Fruit fly (Drosophila melanogaster) whole organism, prepupa: ENCODE results near the gene hiw.

Experiments used
- Blimp-1 ChIP-seq: fragments of 200-800 bp; sonication (Bioruptor generic); optimal IDR thresholded peaks from 3 replicates; lab custom pipeline; 2017; ENCODE audit warnings: missing biosample characterization, missing genetic modification characterization, mild to moderate bottlenecking, moderate library complexity, missing genetic modification reagents
- CG10631 ChIP-seq: fragments of 200-800 bp; sonication (Bioruptor generic); optimal IDR thresholded peaks from 2 replicates; lab custom pipeline; 2016; ENCODE audit warnings: missing biosample characterization, missing genetic modification characterization
- CG10669 ChIP-seq: fragments of 200-800 bp; sonication (Bioruptor generic); optimal IDR thresholded peaks from 3 replicates; lab custom pipeline; 2018; ENCODE audit warnings: missing biosample characterization, mild to moderate bottlenecking, missing genetic modification characterization, moderate library complexity
- CG11762 ChIP-seq: fragments of 200-800 bp; sonication (Bioruptor generic); optimal IDR thresholded peaks from 3 replicates; lab custom pipeline; 2016; ENCODE audit warnings: missing biosample characterization, missing genetic modification characterization; ENCODE audit not compliant: insufficient read depth
- CG11902 ChIP-seq: fragments of 200-800 bp; sonication (Bioruptor generic); optimal IDR thresholded peaks from 3 replicates; lab custom pipeline; 2016; ENCODE audit warnings: missing biosample characterization, missing genetic modification characterization
- CG1621 ChIP-seq: fragments of 200-800 bp; sonication (Bioruptor generic); optimal IDR thresholded peaks from 3 replicates; lab custom pipeline; 2018; ENCODE audit warnings: missing biosample characterization, mild to moderate bottlenecking, missing genetic modification characterization
- CG16779 ChIP-seq: fragments of 200-800 bp; sonication (Bioruptor generic); optimal IDR thresholded peaks from 3 replicates; lab custom pipeline; 2017; ENCODE audit warnings: missing biosample characterization, mild to moderate bottlenecking, missing genetic modification characterization
- CG3032 ChIP-seq: fragments of 200-800 bp; optimal IDR thresholded peaks from 2 replicates; lab custom pipeline; 2019; ENCODE audit warnings: missing biosample characterization, mild to moderate bottlenecking, missing genetic modification characterization, moderate library complexity
- CG31627 ChIP-seq: fragments of 200-800 bp; sonication (Bioruptor generic); optimal IDR thresholded peaks from 3 replicates; lab custom pipeline; 2016; ENCODE audit warnings: missing biosample characterization, missing genetic modification characterization
- CG32006 ChIP-seq: fragments of 200-800 bp; sonication (Bioruptor generic); optimal IDR thresholded peaks from 3 replicates; lab custom pipeline; 2017; ENCODE audit warnings: missing biosample characterization, mild to moderate bottlenecking, missing genetic modification characterization
- CG3919 ChIP-seq: fragments of 200-800 bp; sonication (Bioruptor generic); optimal IDR thresholded peaks from 3 replicates; lab custom pipeline; 2016; ENCODE audit warnings: missing biosample characterization, missing genetic modification characterization
- CG4318 ChIP-seq: fragments of 200-800 bp; sonication (Bioruptor generic); optimal IDR thresholded peaks from 3 replicates; lab custom pipeline; 2017; ENCODE audit warnings: missing biosample characterization, mild to moderate bottlenecking, missing genetic modification characterization
- CG6163 ChIP-seq: fragments of 200-800 bp; sonication (Bioruptor generic); IDR thresholded peaks from 3 replicates; pipeline ENCODE4 v1.3.6; 2022; ENCODE audit warnings: missing biosample characterization, missing genetic modification characterization
- CG6276 ChIP-seq: fragments of 200-800 bp; sonication (Bioruptor generic); optimal IDR thresholded peaks from 2 replicates; lab custom pipeline; 2017; ENCODE audit warnings: missing biosample characterization, mild to moderate bottlenecking, missing genetic modification characterization
- CG6792 ChIP-seq: fragments of 200-800 bp; sonication (Bioruptor generic); optimal IDR thresholded peaks from 3 replicates; lab custom pipeline; 2016; ENCODE audit warnings: missing biosample characterization, missing genetic modification characterization
- CG6808 ChIP-seq: fragments of 200-800 bp; sonication (Bioruptor generic); optimal IDR thresholded peaks from 3 replicates; lab custom pipeline; 2017; ENCODE audit warnings: missing biosample characterization, missing genetic modification characterization, mild to moderate bottlenecking, moderate library complexity, missing genetic modification reagents
- CG6854 ChIP-seq: fragments of 200-800 bp; sonication (Bioruptor generic); optimal IDR thresholded peaks from 2 replicates; lab custom pipeline; 2017; ENCODE audit warnings: missing biosample characterization, mild to moderate bottlenecking, missing genetic modification characterization
- CG7368 ChIP-seq: fragments of 200-800 bp; sonication (Bioruptor generic); optimal IDR thresholded peaks from 3 replicates; lab custom pipeline; 2016; ENCODE audit warnings: missing biosample characterization, missing genetic modification characterization
- CG8119 ChIP-seq: fragments of 200-800 bp; sonication (Bioruptor generic); IDR thresholded peaks from 3 replicates; pipeline ENCODE4 v1.3.6; 2022; ENCODE audit warnings: missing biosample characterization, missing genetic modification characterization
- CG8632 ChIP-seq: fragments of 200-800 bp; sonication (Bioruptor generic); optimal IDR thresholded peaks from 3 replicates; lab custom pipeline; 2016; ENCODE audit warnings: missing biosample characterization, missing genetic modification characterization
- CG9139 ChIP-seq: fragments of 200-800 bp; sonication (Bioruptor generic); optimal IDR thresholded peaks from 3 replicates; lab custom pipeline; 2017; ENCODE audit warnings: missing biosample characterization, mild to moderate bottlenecking, missing genetic modification characterization
- Eip78C ChIP-seq: fragments of 200-800 bp; sonication (Bioruptor generic); peaks from one replicate; lab custom pipeline; 2016; ENCODE audit warnings: missing biosample characterization, missing genetic modification characterization
- Eip93F ChIP-seq: fragments of 200-800 bp; sonication (Bioruptor generic); optimal IDR thresholded peaks from 2 replicates; lab custom pipeline; 2016; ENCODE audit warnings: missing biosample characterization, mild to moderate bottlenecking, missing genetic modification characterization
- Ets21C ChIP-seq: fragments of 200-800 bp; sonication (Bioruptor generic); optimal IDR thresholded peaks from 3 replicates; lab custom pipeline; 2016; ENCODE audit warnings: missing biosample characterization, missing genetic modification characterization
- Ets96B ChIP-seq: fragments of 200-800 bp; optimal IDR thresholded peaks from 2 replicates; lab custom pipeline; 2019; ENCODE audit warnings: missing biosample characterization, mild to moderate bottlenecking, missing genetic modification characterization, moderate library complexity
- Gug ChIP-seq: fragments of 200-800 bp; sonication (Bioruptor generic); IDR thresholded peaks from 2 replicates; pipeline ENCODE4 v1.3.6; 2022; ENCODE audit warnings: missing biosample characterization, missing genetic modification characterization
- Hr38 ChIP-seq: sonication (Bioruptor generic); optimal IDR thresholded peaks from 2 replicates; lab custom pipeline; 2016; ENCODE audit warnings: missing biosample characterization, missing genetic modification characterization
- Hr4 ChIP-seq: fragments of 200-800 bp; sonication (Bioruptor generic); optimal IDR thresholded peaks from 3 replicates; lab custom pipeline; 2016; ENCODE audit warnings: missing biosample characterization, missing genetic modification characterization
- Lpt ChIP-seq: fragments of 200-800 bp; sonication (Bioruptor generic); optimal IDR thresholded peaks from 3 replicates; lab custom pipeline; 2016; ENCODE audit warnings: missing biosample characterization, missing genetic modification characterization
- Met ChIP-seq: fragments of 200-800 bp; sonication (Bioruptor generic); optimal IDR thresholded peaks from 3 replicates; lab custom pipeline; 2016; ENCODE audit warnings: missing biosample characterization, missing genetic modification characterization
- Smox ChIP-seq: fragments of 200-800 bp; sonication (Bioruptor generic); optimal IDR thresholded peaks from 3 replicates; lab custom pipeline; 2016; ENCODE audit warnings: missing biosample characterization, missing genetic modification characterization
- Sox14 ChIP-seq: fragments of 200-800 bp; sonication (Bioruptor generic); optimal IDR thresholded peaks from 3 replicates; lab custom pipeline; 2016; ENCODE audit warnings: missing biosample characterization, missing genetic modification characterization
- Sox15 ChIP-seq: fragments of 200-800 bp; sonication (Bioruptor generic); optimal IDR thresholded peaks from 3 replicates; lab custom pipeline; 2016; ENCODE audit warnings: missing biosample characterization, missing genetic modification characterization
- cyc ChIP-seq: fragments of 200-800 bp; sonication (Bioruptor generic); optimal IDR thresholded peaks from 3 replicates; lab custom pipeline; 2016; ENCODE audit warnings: missing biosample characterization, missing genetic modification characterization
- dac ChIP-seq: fragments of 200-800 bp; sonication (Bioruptor generic); optimal IDR thresholded peaks from 2 replicates; lab custom pipeline; 2017; ENCODE audit warnings: missing biosample characterization, mild to moderate bottlenecking, missing genetic modification characterization
- eg ChIP-seq: fragments of 200-800 bp; sonication (Bioruptor generic); IDR thresholded peaks from 3 replicates; pipeline ENCODE4 v1.3.6; 2022; ENCODE audit warnings: missing biosample characterization, missing genetic modification characterization
- esn ChIP-seq: fragments of 200-800 bp; sonication (Bioruptor generic); optimal IDR thresholded peaks from 2 replicates; lab custom pipeline; 2016; ENCODE audit warnings: missing biosample characterization, mild to moderate bottlenecking, missing genetic modification characterization, moderate library complexity
- fd59A ChIP-seq: fragments of 200-800 bp; sonication (Bioruptor generic); optimal IDR thresholded peaks from 2 replicates; lab custom pipeline; 2017; ENCODE audit warnings: missing biosample characterization, mild to moderate bottlenecking, missing genetic modification characterization, missing genetic modification reagents
- fkh ChIP-seq: fragments of 200-800 bp; sonication (Bioruptor generic); optimal IDR thresholded peaks from 3 replicates; lab custom pipeline; 2017; ENCODE audit warnings: missing biosample characterization, mild to moderate bottlenecking, missing genetic modification characterization, moderate library complexity
- lz ChIP-seq: fragments of 200-800 bp; sonication (Bioruptor generic); optimal IDR thresholded peaks from 3 replicates; lab custom pipeline; 2016; ENCODE audit warnings: missing biosample characterization, missing genetic modification characterization
- net ChIP-seq: fragments of 200-800 bp; sonication (Bioruptor generic); optimal IDR thresholded peaks from 3 replicates; lab custom pipeline; 2016; ENCODE audit warnings: missing biosample characterization, missing genetic modification characterization
- salr ChIP-seq, 2 experiments: fragments of 200-800 bp; sonication (Bioruptor generic); optimal IDR thresholded peaks; 3 replicates each; lab custom pipeline; 2016 to 2018; ENCODE audit warnings: missing biosample characterization in 2 of 2, missing genetic modification characterization in 2 of 2, mild to moderate bottlenecking in 1 of 2
- ss ChIP-seq, 2 experiments: fragments of 200-800 bp; sonication (Bioruptor generic); optimal IDR thresholded peaks; 2 replicates in 1 of 2; 3 replicates in 1 of 2; lab custom pipeline; 2017 to 2018; ENCODE audit warnings: mild to moderate bottlenecking in 2 of 2, missing biosample characterization in 2 of 2, missing genetic modification characterization in 2 of 2, moderate library complexity in 1 of 2
- svp ChIP-seq: fragments of 200-800 bp; sonication (Bioruptor generic); peaks from one replicate; lab custom pipeline; 2016; ENCODE audit warnings: missing biosample characterization, missing genetic modification characterization
- topi ChIP-seq: fragments of 200-800 bp; sonication (Bioruptor generic); optimal IDR thresholded peaks from 3 replicates; lab custom pipeline; 2016; ENCODE audit warnings: missing biosample characterization, missing genetic modification characterization

hiw gene

DNA sequence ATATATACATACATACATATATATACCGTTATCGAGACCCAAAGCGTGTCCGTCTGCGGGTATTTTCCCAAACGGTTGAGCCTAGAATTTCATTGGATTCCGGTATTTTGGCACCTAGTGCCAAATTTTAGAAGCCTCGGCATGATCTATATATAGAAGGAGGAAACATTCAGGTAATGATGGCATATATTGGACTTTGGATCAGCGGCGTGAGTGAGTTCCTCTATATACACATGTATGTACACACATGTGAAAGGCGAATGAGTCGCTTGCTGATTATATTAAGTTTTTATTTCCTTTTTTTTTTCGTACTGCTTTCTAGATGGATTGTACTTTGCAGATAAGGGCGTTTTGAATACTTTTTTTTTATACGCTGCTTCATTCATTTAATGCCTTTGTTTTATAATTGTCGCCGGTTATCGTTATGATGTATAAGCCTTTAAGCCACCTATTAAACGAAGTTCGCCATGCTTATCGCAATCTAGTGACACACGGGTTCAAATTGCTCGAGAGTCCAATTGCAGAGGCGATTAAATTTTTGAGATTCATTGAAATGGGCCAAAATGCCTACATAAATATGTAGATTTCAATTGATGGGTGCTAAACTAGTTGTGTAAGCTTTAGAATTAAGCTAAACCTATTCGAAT is 16.1 kb upstream of the hiw start (continued):
- TF ChIP-seq Eip93F: peak; percentile 62
- TF ChIP-seq CG3032 (tag; lab: Kevin White, UChicago): no peak
- peak; percentile 41 for TF ChIP-seq CG16779 (tag; lab: Kevin White, UChicago)
- TF ChIP-seq ss (GFP tag; optimal IDR thresholded peaks at IDR 0.05; lab: Kevin White, UChicago): peak; percentile 49 to 87
- TF ChIP-seq CG9139: peak; percentile 59
- TF ChIP-seq Eip78C (GFP tag; lab: Kevin White, UChicago): peak; percentile 54
- peak; percentile 82 for TF ChIP-seq svp (GFP tag; lab: Kevin White, UChicago)
- peak; percentile 13 for TF ChIP-seq CG32006 (GFP tag; lab: Kevin White, UChicago)
- no peak for TF ChIP-seq CG11902
- TF ChIP-seq CG4318 (GFP tag; lab: Kevin White, UChicago): no peak
- TF ChIP-seq cyc (GFP tag; lab: Kevin White, UChicago): no peak
- TF ChIP-seq lz (GFP tag; lab: Kevin White, UChicago): no peak
- no peak for TF ChIP-seq CG6792 (GFP tag; lab: Kevin White, UChicago)
- no peak for TF ChIP-seq CG6854 (GFP tag; lab: Kevin White, UChicago)

DNA sequence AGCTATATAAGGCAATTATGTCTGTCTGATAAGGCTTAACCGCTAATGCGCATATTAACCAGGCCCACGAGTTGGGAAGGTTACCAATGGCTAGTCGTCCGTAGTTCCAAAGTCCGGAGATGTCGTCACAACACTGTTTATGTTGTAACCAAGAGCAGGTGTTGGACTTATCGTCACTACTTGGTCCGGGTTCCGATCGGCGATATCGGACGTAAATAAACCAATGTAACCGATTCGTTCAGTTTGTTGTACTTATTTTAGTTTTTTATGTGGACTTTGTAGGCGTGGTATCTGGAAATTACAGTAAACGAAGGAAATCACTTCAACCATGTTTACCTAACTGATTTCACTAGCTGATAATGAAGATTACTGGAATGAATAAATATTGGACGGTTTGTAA is 15.2 kb upstream of the hiw start:
- TF ChIP-seq fkh (GFP tag; lab: Kevin White, UChicago): peak; percentile 86
- TF ChIP-seq CG9139: peak; percentile 47
- TF ChIP-seq topi: no peak
- TF ChIP-seq CG6808 (GFP tag; lab: Kevin White, UChicago): peak; percentile 36
- no peak for TF ChIP-seq dac
- TF ChIP-seq CG10669: peak; percentile 32
- TF ChIP-seq CG11762 (GFP tag; lab: Kevin White, UChicago): no peak
- peak in 1 of 2 experiments; percentile 17 for TF ChIP-seq salr (GFP tag; optimal IDR thresholded peaks at IDR 0.05; lab: Kevin White, UChicago)
- no peak for TF ChIP-seq Ets21C (GFP tag; lab: Kevin White, UChicago)
- TF ChIP-seq Ets96B (tag; lab: Kevin White, UChicago): no peak
- no peak for TF ChIP-seq Smox (GFP tag; lab: Kevin White, UChicago)
- no peak for TF ChIP-seq Hr4 (GFP tag; lab: Kevin White, UChicago)
- TF ChIP-seq Blimp-1 (GFP tag; lab: Kevin White, UChicago): no peak
- no peak for TF ChIP-seq CG7368 (GFP tag; lab: Kevin White, UChicago)
- TF ChIP-seq net (GFP tag; lab: Kevin White, UChicago): no peak
- peak in 1 of 2 experiments; percentile 51 for TF ChIP-seq ss (GFP tag; optimal IDR thresholded peaks at IDR 0.05; lab: Kevin White, UChicago)
- TF ChIP-seq Eip78C (GFP tag; lab: Kevin White, UChicago): peak; percentile 71
- no peak for TF ChIP-seq CG3919 (GFP tag; lab: Kevin White, UChicago)
- peak; percentile 22 for TF ChIP-seq CG1621 (tag; lab: Kevin White, UChicago)
- TF ChIP-seq CG10631 (GFP tag; lab: Kevin White, UChicago): no peak
- TF ChIP-seq CG8632 (GFP tag; lab: Kevin White, UChicago): peak; percentile 5
- TF ChIP-seq, all 60 proteins: peak for 9

DNA sequence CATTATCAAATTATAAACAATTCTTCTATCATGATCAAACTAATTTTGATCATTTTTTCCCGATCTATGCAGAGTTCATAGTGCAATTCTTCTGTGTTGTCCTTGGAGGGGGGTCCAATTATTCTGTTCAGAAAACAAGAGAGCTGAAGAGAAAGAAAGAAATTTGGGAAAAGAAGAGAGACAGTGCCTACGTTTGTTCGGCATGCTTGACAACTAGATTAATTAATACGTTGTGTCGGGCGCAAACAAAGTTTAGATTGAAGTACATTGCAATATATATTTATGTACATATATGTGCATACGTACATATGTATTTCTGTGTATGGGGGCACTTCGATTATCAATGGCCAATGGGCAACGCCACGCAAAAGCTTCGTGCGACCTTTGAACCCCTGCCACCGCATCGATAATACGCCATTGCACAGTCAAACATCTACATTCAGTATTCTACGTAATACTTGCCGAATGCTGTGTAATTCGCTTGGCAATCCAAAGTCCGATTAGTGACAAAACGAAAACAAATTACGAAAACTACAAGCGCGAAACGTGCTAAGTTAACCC is 14.4 kb upstream of the hiw start:
- TF ChIP-seq esn (GFP tag; lab: Kevin White, UChicago) (no peak), CG10631 (GFP tag; lab: Kevin White, UChicago) (no peak), svp (GFP tag; lab: Kevin White, UChicago) (peak; percentile 92), CG6854 (GFP tag; lab: Kevin White, UChicago) (peak; percentile 20), eg (GFP tag; lab: Robert Waterston, UW) (0 out of 3 replicates have a peak, but pooled peaks have one; percentile 19), fd59A (GFP tag; lab: Kevin White, UChicago) (no peak), Hr38 (GFP tag; lab: Kevin White, UChicago) (no peak), Ets21C (GFP tag; lab: Kevin White, UChicago) (no peak), fkh (GFP tag; lab: Kevin White, UChicago) (no peak), dac (no peak), CG4318 (GFP tag; lab: Kevin White, UChicago) (no peak), CG11762 (GFP tag; lab: Kevin White, UChicago) (no peak), CG16779 (tag; lab: Kevin White, UChicago) (peak; percentile 21), CG31627 (GFP tag; lab: Kevin White, UChicago) (no peak), CG8119 (GFP tag; lab: Robert Waterston, UW) (no peak), CG6276 (GFP tag; lab: Kevin White, UChicago) (peak; percentile 28), CG3032 (tag; lab: Kevin White, UChicago) (no peak), Lpt (GFP tag; lab: Kevin White, UChicago) (no peak), Met (GFP tag; lab: Kevin White, UChicago) (no peak), CG9139 (no peak), Sox15 (GFP tag; lab: Kevin White, UChicago) (no peak), CG6163 (no peak), Gug (GFP tag; lab: Robert Waterston, UW) (no peak), CG10669 (no peak), Blimp-1 (GFP tag; lab: Kevin White, UChicago) (no peak), CG8632 (GFP tag; lab: Kevin White, UChicago) (no peak), Sox14 (GFP tag; lab: Kevin White, UChicago) (no peak)
